Worm (Caenorhabditis elegans): ENCODE results near the gene pals-20.

- TF ChIP-seq nfya-1 (tag; optimal IDR thresholded peaks at IDR 0.05; ENCODE audit: insufficient read depth) (no peak), eor-1 (tag; optimal IDR thresholded peaks at IDR 0.05) (no peak), fkh-10 (GFP tag; optimal IDR thresholded peaks at IDR 0.05) (no peak), skn-1 (tag; optimal IDR thresholded peaks at IDR 0.05) (no peak), ceh-9 (tag; optimal IDR thresholded peaks at IDR 0.05) (no peak), ama-1 (optimal IDR thresholded peaks at IDR 0.05) (no peak), unc-39 (tag; optimal IDR thresholded peaks at IDR 0.05) (no peak), egl-27 (tag; optimal IDR thresholded peaks at IDR 0.05) (no peak), egl-5 (tag; optimal IDR thresholded peaks at IDR 0.05) (no peak), pqm-1 (tag; optimal IDR thresholded peaks at IDR 0.05) (peak; percentile 84), mdl-1 (tag; optimal IDR thresholded peaks at IDR 0.05) (no peak)
Observed at ce11 chrIII:1398183-1398582, 10.1 kb upstream of the pals-20 start.
